Worm (Caenorhabditis elegans): Measurements from ENCODE around the gene wbp-2.

- TF ChIP-seq tlp-1 (tag; optimal IDR thresholded peaks at IDR 0.05) (no peak), nhr-76 (tag; optimal IDR thresholded peaks at IDR 0.05) (no peak), dsc-1 (tag; optimal IDR thresholded peaks at IDR 0.05) (no peak), pqm-1 (tag; optimal IDR thresholded peaks at IDR 0.05) (no peak), hlh-17 (GFP tag; optimal IDR thresholded peaks at IDR 0.05; ENCODE audit: borderline replicate concordance) (no peak), nhr-12 (tag; optimal IDR thresholded peaks at IDR 0.05) (no peak)
Observed at ce11 chrII:9319058-9319915, 10.3 kb upstream of the wbp-2 start, which contains the start of the genes csa-1 and wdfy-2.
